Worm (Caenorhabditis elegans) whole organism, early embryonic: ENCODE results near the gene famk-1.

Experiments used
- B0310.2 ChIP-seq: sonication (generic microtip); optimal IDR thresholded peaks from 2 replicates; lab custom pipeline; 2016; ENCODE audit warnings: mild to moderate bottlenecking, missing genetic modification characterization, missing compliant biosample characterization
- F13C5.2 ChIP-seq: sonication (generic microtip); optimal IDR thresholded peaks from 2 replicates; lab custom pipeline; 2017; ENCODE audit warnings: mild to moderate bottlenecking, missing genetic modification characterization, inconsistent platforms, missing compliant biosample characterization
- aly-1 ChIP-seq: sonication (generic microtip); optimal IDR thresholded peaks from 2 replicates; lab custom pipeline; 2016; ENCODE audit warnings: missing genetic modification characterization, missing compliant biosample characterization
- ama-1 ChIP-seq: fragments of 150-350 bp; optimal IDR thresholded peaks from 2 replicates; lab custom pipeline; 2014
- ceh-13 ChIP-seq: fragments of 200-800 bp; sonication (Bioruptor generic); optimal IDR thresholded peaks from 2 replicates; lab custom pipeline; 2018; ENCODE audit warnings: mild to moderate bottlenecking, missing genetic modification characterization, missing compliant biosample characterization
- ceh-36 ChIP-seq: sonication (generic microtip); optimal IDR thresholded peaks from 2 replicates; lab custom pipeline; 2016; ENCODE audit warnings: missing genetic modification characterization, inconsistent platforms, missing compliant biosample characterization
- ets-7 ChIP-seq: sonication (generic microtip); optimal IDR thresholded peaks from 2 replicates; lab custom pipeline; 2016; ENCODE audit warnings: missing genotype, missing genetic modification characterization, missing compliant biosample characterization
- flt-1 ChIP-seq: fragments of 200-800 bp; sonication (Bioruptor generic); IDR thresholded peaks from 2 replicates; pipeline ENCODE4 v1.3.6; 2022; ENCODE audit warnings: missing genetic modification characterization, missing compliant biosample characterization
- hmbx-1 ChIP-seq: sonication (generic microtip); optimal IDR thresholded peaks from 2 replicates; lab custom pipeline; 2016; ENCODE audit warnings: mild to moderate bottlenecking, missing genetic modification characterization, missing compliant biosample characterization
- hmg-4 ChIP-seq: fragments of 200-800 bp; sonication (Bioruptor generic); optimal IDR thresholded peaks from 2 replicates; lab custom pipeline; 2018; ENCODE audit warnings: mild to moderate bottlenecking, missing genetic modification characterization, missing compliant biosample characterization
- hnd-1 ChIP-seq: sonication (generic microtip); optimal IDR thresholded peaks from 2 replicates; lab custom pipeline; 2016; ENCODE audit warnings: missing genetic modification characterization, missing compliant biosample characterization
- pes-1 ChIP-seq: fragments of 200-800 bp; sonication (Bioruptor generic); IDR thresholded peaks from 2 replicates; pipeline ENCODE4 v1.3.6; 2022; ENCODE audit warnings: missing genetic modification reagents, missing genetic modification characterization, missing compliant biosample characterization
- scrt-1 ChIP-seq: fragments of 200-800 bp; sonication (Bioruptor generic); IDR thresholded peaks from 2 replicates; pipeline ENCODE4 v1.3.6; 2022; ENCODE audit warnings: missing genetic modification characterization, missing compliant biosample characterization
- sea-1 ChIP-seq: fragments of 200-800 bp; sonication (Bioruptor generic); conservative IDR thresholded peaks from 2 replicates; pipeline ENCODE4 v1.3.6; 2022; ENCODE audit warnings: missing genetic modification characterization, missing compliant biosample characterization
- tbx-11 ChIP-seq: fragments of 200-800 bp; sonication (Bioruptor generic); IDR thresholded peaks from 2 replicates; pipeline ENCODE4 v1.3.6; 2022; ENCODE audit warnings: missing genetic modification characterization, missing compliant biosample characterization
- tbx-37 ChIP-seq: fragments of 200-800 bp; sonication (Bioruptor generic); conservative IDR thresholded peaks from 2 replicates; pipeline ENCODE4 v1.3.6; 2022; ENCODE audit warnings: missing genetic modification reagents, missing genetic modification characterization, missing compliant biosample characterization
- tra-4 ChIP-seq: sonication (generic microtip); optimal IDR thresholded peaks from 2 replicates; lab custom pipeline; 2017; ENCODE audit warnings: missing genetic modification characterization, missing compliant biosample characterization

The famk-1 gene

DNA sequence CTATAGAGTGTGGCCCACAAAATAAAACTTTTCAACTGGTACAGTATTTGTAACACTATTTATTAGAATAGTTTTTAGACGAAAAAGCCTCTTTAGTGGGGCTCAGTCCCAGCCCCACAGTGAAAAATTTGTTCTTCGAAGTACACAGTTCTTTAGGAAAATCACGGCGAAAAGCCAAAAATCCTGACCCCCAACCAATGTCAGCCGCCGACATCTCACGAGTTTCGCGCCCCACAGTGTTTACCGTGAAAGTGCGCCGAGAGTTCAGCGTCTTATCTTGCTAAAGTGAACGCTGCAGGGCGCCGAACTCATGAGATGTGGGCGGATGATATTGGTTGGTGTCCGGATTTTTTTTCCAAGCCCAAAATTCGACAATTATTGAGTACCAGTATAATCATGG is 42.1 kb downstream of the famk-1 start:
- TF ChIP-seq tbx-37, result no peak
- TF ChIP-seq ets-7 (tag; lab: Kevin White, UChicago), result no peak
- no peak for TF ChIP-seq ama-1 (lab: Kevin White, UChicago)
- TF ChIP-seq B0310.2, result no peak
- no peak for TF ChIP-seq sea-1

DNA sequence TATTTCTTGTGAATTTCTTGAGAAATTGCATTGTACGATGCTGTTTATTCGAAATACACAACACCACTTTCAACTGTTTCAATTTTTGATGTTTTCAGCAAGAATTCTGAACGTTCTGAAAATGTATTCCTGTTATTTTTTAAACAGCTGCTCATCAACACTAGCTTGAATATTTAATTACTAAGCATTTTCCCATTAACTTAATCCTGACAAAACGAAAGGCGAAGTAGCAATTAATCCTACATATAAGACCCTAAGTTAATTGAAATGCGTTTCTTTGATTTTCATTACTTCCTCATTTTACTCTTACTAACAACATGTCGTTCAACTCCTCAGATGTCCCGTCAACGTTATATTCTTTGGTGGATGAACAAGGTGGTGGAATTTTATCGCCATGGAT is 44.6 kb downstream of the famk-1 start, which contains the start of gene ocr-3:
TSS of gene ocr-3 (plus strand) at position 301 of the 400 bp plus-strand sequence.
- no peak for TF ChIP-seq hmbx-1 (tag; lab: Kevin White, UChicago)
- no peak for TF ChIP-seq flt-1 (GFP tag; lab: Robert Waterston, UW)
- no peak for TF ChIP-seq pes-1 (GFP tag; lab: Robert Waterston, UW)
- TF ChIP-seq tbx-37, result no peak
- no peak for TF ChIP-seq scrt-1 (GFP tag; lab: Robert Waterston, UW)
- no peak for TF ChIP-seq ets-7 (tag; lab: Kevin White, UChicago)
- TF ChIP-seq F13C5.2 (tag; lab: Kevin White, UChicago), result no peak
- no peak for TF ChIP-seq ceh-36 (tag; lab: Kevin White, UChicago)
- no peak for TF ChIP-seq tbx-11 (GFP tag; lab: Robert Waterston, UW)
- no peak for TF ChIP-seq hmg-4 (GFP tag; lab: Kevin White, UChicago)
- no peak for TF ChIP-seq aly-1 (tag; lab: Kevin White, UChicago)
- TF ChIP-seq hnd-1, result no peak
- TF ChIP-seq ama-1 (lab: Kevin White, UChicago), result no peak
- no peak for TF ChIP-seq sea-1
- no peak for TF ChIP-seq tra-4 (tag; lab: Kevin White, UChicago)
- TF ChIP-seq ceh-13 (GFP tag; lab: Kevin White, UChicago), result no peak

DNA sequence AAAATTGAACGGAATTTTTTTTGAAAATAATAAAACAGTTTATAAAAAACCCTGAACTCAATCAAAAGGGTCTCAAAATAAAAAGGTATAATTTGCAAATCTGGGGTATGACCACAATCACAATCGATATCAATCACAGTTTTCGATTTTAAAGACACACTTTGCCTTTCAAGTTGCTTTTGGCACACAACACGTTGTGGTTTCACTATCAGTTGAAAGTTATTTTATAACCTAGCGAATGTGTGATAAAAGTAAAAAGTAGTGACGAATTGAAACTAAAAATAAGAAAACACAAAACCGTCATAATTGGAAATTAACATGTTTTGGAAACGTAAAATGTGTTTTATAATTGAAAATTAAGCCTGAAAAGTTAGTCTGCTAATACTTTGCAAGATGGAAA is 45.4 kb downstream of the famk-1 start:
- no peak for TF ChIP-seq tbx-11 (GFP tag; lab: Robert Waterston, UW)
- TF ChIP-seq hmbx-1 (tag; lab: Kevin White, UChicago), result no peak
- TF ChIP-seq aly-1 (tag; lab: Kevin White, UChicago), result no peak
- TF ChIP-seq ets-7 (tag; lab: Kevin White, UChicago), result no peak
- no peak for TF ChIP-seq ceh-13 (GFP tag; lab: Kevin White, UChicago)
- TF ChIP-seq flt-1 (GFP tag; lab: Robert Waterston, UW), result no peak
- TF ChIP-seq tbx-37, result no peak
- no peak for TF ChIP-seq hmg-4 (GFP tag; lab: Kevin White, UChicago)
- TF ChIP-seq tra-4 (tag; lab: Kevin White, UChicago), result no peak
- TF ChIP-seq scrt-1 (GFP tag; lab: Robert Waterston, UW), result no peak
- no peak for TF ChIP-seq ceh-36 (tag; lab: Kevin White, UChicago)
- TF ChIP-seq ama-1 (lab: Kevin White, UChicago), result no peak
- no peak for TF ChIP-seq hnd-1
- TF ChIP-seq pes-1 (GFP tag; lab: Robert Waterston, UW), result no peak
- TF ChIP-seq sea-1, result no peak
- no peak for TF ChIP-seq F13C5.2 (tag; lab: Kevin White, UChicago)
- TF ChIP-seq B0310.2, result no peak

DNA sequence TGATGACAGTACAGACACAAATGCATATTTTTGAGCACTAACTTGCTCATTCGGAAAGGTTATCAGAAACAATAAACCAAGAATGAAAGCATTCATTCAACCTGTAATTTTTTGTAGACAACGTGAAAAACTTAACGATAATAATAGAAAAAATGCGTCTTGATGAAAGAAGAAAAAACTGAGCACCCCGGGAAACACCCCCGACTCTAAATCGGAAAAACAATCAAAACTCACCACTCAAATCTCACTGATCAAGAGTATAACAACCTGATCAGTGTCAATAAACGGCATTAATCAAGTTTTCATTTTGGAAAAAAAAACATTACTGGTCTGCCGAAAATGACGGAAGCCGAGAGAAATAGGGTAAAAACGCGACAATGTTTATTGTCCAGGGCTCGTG is 46.9 kb downstream of the famk-1 start, which contains the start of gene T10B10.8:
TSS of gene T10B10.8 (minus strand) at position 101 of the 400 bp plus-strand sequence.
- TF ChIP-seq tbx-11 (GFP tag; lab: Robert Waterston, UW), result no peak
- TF ChIP-seq sea-1, result no peak
- no peak for TF ChIP-seq pes-1 (GFP tag; lab: Robert Waterston, UW)
- no peak for TF ChIP-seq tra-4 (tag; lab: Kevin White, UChicago)
- TF ChIP-seq hnd-1, result no peak
- TF ChIP-seq B0310.2, result no peak
- no peak for TF ChIP-seq aly-1 (tag; lab: Kevin White, UChicago)
- TF ChIP-seq hmg-4 (GFP tag; lab: Kevin White, UChicago), result no peak
- no peak for TF ChIP-seq ceh-13 (GFP tag; lab: Kevin White, UChicago)
- no peak for TF ChIP-seq flt-1 (GFP tag; lab: Robert Waterston, UW)
- no peak for TF ChIP-seq ets-7 (tag; lab: Kevin White, UChicago)
- TF ChIP-seq ceh-36 (tag; lab: Kevin White, UChicago), result no peak
- no peak for TF ChIP-seq scrt-1 (GFP tag; lab: Robert Waterston, UW)
- TF ChIP-seq ama-1 (lab: Kevin White, UChicago), result no peak
- no peak for TF ChIP-seq tbx-37
- no peak for TF ChIP-seq hmbx-1 (tag; lab: Kevin White, UChicago)
- TF ChIP-seq F13C5.2 (tag; lab: Kevin White, UChicago), result no peak

DNA sequence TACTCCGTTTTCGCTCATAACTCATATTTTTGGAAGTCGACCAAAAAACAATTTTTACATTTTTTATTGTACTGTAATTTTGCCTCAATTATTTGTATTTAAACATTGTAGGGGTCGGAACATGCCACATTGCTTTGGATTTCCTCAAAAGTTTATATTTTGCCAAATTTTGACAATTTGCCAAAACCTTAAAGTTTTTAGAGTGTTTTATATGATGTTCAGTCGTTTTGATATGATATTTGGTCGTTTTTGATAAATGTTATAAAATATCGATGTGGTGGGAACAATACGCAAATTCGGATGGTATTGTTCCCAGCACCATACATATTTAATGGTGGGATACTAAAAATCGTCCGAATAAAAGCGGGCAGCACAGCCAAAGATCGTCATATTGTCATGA is 49.0 kb downstream of the famk-1 start, which contains the start of gene T10B10.9:
TSS of gene T10B10.9 (plus strand) at position 301 of the 400 bp plus-strand sequence.
- no peak for TF ChIP-seq ceh-13 (GFP tag; lab: Kevin White, UChicago)
- TF ChIP-seq tra-4 (tag; lab: Kevin White, UChicago), result no peak
- no peak for TF ChIP-seq ceh-36 (tag; lab: Kevin White, UChicago)
- no peak for TF ChIP-seq B0310.2
- TF ChIP-seq sea-1, result no peak
- no peak for TF ChIP-seq aly-1 (tag; lab: Kevin White, UChicago)
- TF ChIP-seq ets-7 (tag; lab: Kevin White, UChicago), result no peak
- TF ChIP-seq hmbx-1 (tag; lab: Kevin White, UChicago), result no peak
- TF ChIP-seq hmg-4 (GFP tag; lab: Kevin White, UChicago), result no peak
- no peak for TF ChIP-seq flt-1 (GFP tag; lab: Robert Waterston, UW)
- no peak for TF ChIP-seq pes-1 (GFP tag; lab: Robert Waterston, UW)
- no peak for TF ChIP-seq scrt-1 (GFP tag; lab: Robert Waterston, UW)
- TF ChIP-seq F13C5.2 (tag; lab: Kevin White, UChicago), result no peak
- no peak for TF ChIP-seq hnd-1

DNA sequence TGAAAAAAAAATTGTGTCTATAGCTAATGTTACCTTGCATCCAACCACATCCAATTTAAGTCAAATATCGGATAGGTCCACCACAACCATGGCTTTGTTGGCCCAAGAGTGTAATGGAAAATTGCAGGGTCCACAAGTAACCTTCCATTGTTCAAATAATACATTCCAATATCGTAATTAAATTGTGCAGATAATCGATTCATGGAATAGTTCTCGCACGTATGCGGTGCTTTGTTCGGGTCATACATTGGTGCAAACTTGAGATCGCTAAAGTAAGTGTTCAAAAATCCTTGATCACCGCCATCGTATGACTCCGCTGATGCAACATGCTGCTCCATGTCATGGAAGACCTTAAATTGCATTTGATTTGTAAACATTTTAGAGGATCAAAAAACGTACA is 49.9 kb downstream of the famk-1 start:
- no peak for TF ChIP-seq ets-7 (tag; lab: Kevin White, UChicago)
- TF ChIP-seq tra-4 (tag; lab: Kevin White, UChicago), result no peak
- no peak for TF ChIP-seq hnd-1
- no peak for TF ChIP-seq ceh-13 (GFP tag; lab: Kevin White, UChicago)
- no peak for TF ChIP-seq hmbx-1 (tag; lab: Kevin White, UChicago)
- TF ChIP-seq sea-1, result no peak
- TF ChIP-seq scrt-1 (GFP tag; lab: Robert Waterston, UW), result no peak
- no peak for TF ChIP-seq flt-1 (GFP tag; lab: Robert Waterston, UW)
- no peak for TF ChIP-seq tbx-37
- TF ChIP-seq B0310.2, result no peak
- TF ChIP-seq aly-1 (tag; lab: Kevin White, UChicago), result no peak
- TF ChIP-seq pes-1 (GFP tag; lab: Robert Waterston, UW), result no peak
- TF ChIP-seq hmg-4 (GFP tag; lab: Kevin White, UChicago), result no peak
- no peak for TF ChIP-seq tbx-11 (GFP tag; lab: Robert Waterston, UW)
- no peak for TF ChIP-seq F13C5.2 (tag; lab: Kevin White, UChicago)
